Worm (Caenorhabditis elegans) whole organism, L2 larva: ENCODE results near the gene str-233.

Experiments
- aly-2 ChIP-seq: fragments of 150-350 bp; optimal IDR thresholded peaks from 2 replicates; lab custom pipeline; 2014; ENCODE audit warnings: missing biosample characterization, missing genetic modification characterization
- ama-1 ChIP-seq: fragments of 150-350 bp; optimal IDR thresholded peaks from 2 replicates; lab custom pipeline; 2018; ENCODE audit warnings: inconsistent platforms
- crh-2 ChIP-seq: sonication (generic microtip); optimal IDR thresholded peaks from 2 replicates; lab custom pipeline; 2017; ENCODE audit warnings: missing biosample characterization, missing genetic modification characterization
- dmd-4 ChIP-seq: sonication (generic microtip); optimal IDR thresholded peaks from 2 replicates; lab custom pipeline; 2017; ENCODE audit warnings: missing biosample characterization, missing genetic modification characterization
- lin-13 ChIP-seq: fragments of 150-350 bp; optimal IDR thresholded peaks from 2 replicates; lab custom pipeline; 2014; ENCODE audit warnings: missing biosample characterization, missing genetic modification reagents, missing genetic modification characterization
- lin-39 ChIP-seq: fragments of 150-350 bp; optimal IDR thresholded peaks from 2 replicates; lab custom pipeline; 2014; ENCODE audit warnings: missing biosample characterization, missing genetic modification reagents, missing genetic modification characterization
- mab-5 ChIP-seq: fragments of 150-350 bp; optimal IDR thresholded peaks from 2 replicates; lab custom pipeline; 2014; ENCODE audit warnings: missing biosample characterization, missing genetic modification characterization
- nhr-237 ChIP-seq: fragments of 150-350 bp; optimal IDR thresholded peaks from 2 replicates; lab custom pipeline; 2014; ENCODE audit warnings: missing biosample characterization, missing genetic modification characterization
- nhr-25 ChIP-seq: fragments of 150-350 bp; sonication (generic microtip); optimal IDR thresholded peaks from 3 replicates; lab custom pipeline; 2014; ENCODE audit warnings: missing biosample characterization, missing genetic modification characterization
- nhr-77 ChIP-seq: fragments of 150-350 bp; optimal IDR thresholded peaks from 2 replicates; lab custom pipeline; 2014; ENCODE audit warnings: missing biosample characterization, missing genetic modification characterization
- peb-1 ChIP-seq: fragments of 150-350 bp; optimal IDR thresholded peaks from 2 replicates; lab custom pipeline; 2014; ENCODE audit warnings: missing biosample characterization, missing genetic modification characterization
- sma-9 ChIP-seq, 2 experiments: fragments of 150-350 bp in 1 of 2; sonication (generic microtip) in 1 of 2; optimal IDR thresholded peaks; 2 replicates each; lab custom pipeline; 2014 to 2016; ENCODE audit warnings: missing genetic modification characterization in 2 of 2, mild to moderate bottlenecking in 1 of 2, missing biosample characterization in 1 of 2, missing compliant biosample characterization in 1 of 2, missing genetic modification reagents in 1 of 2, moderate library complexity in 1 of 2
- snpc-4 ChIP-seq: fragments of 150-350 bp; optimal IDR thresholded peaks from 2 replicates; lab custom pipeline; 2014; ENCODE audit warnings: missing biosample characterization, missing genetic modification characterization
- zag-1 ChIP-seq: fragments of 150-350 bp; optimal IDR thresholded peaks from 2 replicates; lab custom pipeline; 2014; ENCODE audit warnings: missing biosample characterization, missing genetic modification characterization

ce11 chrV:16002288-16002687, 7.2 kb downstream of the str-233 start, which contains the start of gene nhr-63:
- TF ChIP-seq mab-5 (tag; lab: Kevin White, UChicago) = no peak
- no peak for TF ChIP-seq lin-39
- no peak for TF ChIP-seq peb-1
- TF ChIP-seq zag-1 (tag; lab: Kevin White, UChicago) = no peak
- TF ChIP-seq ama-1 (lab: Kevin White, UChicago) = no peak
- TF ChIP-seq dmd-4 = no peak
- no peak for TF ChIP-seq sma-9 (GFP tag; optimal IDR thresholded peaks at IDR 0.05; lab: Kevin White, UChicago)
- no peak for TF ChIP-seq sma-9 (tag; optimal IDR thresholded peaks at IDR 0.05; lab: Kevin White, UChicago)
- no peak for TF ChIP-seq snpc-4 (tag; lab: Kevin White, UChicago)
- TF ChIP-seq nhr-237 = no peak
- TF ChIP-seq lin-13 (GFP tag; lab: Kevin White, UChicago) = no peak
- TF ChIP-seq aly-2 (tag; lab: Kevin White, UChicago) = no peak
- TF ChIP-seq crh-2 (tag; lab: Kevin White, UChicago) = no peak
- TF ChIP-seq nhr-77 = no peak
- no peak for TF ChIP-seq nhr-25 (tag; lab: Kevin White, UChicago)
